Worm (Caenorhabditis elegans) whole organism, L1 larva: Measurements from ENCODE around the gene C06A8.6.

Experiments used
- C04F5.9 ChIP-seq: sonication (generic microtip); optimal IDR thresholded peaks from 2 replicates; lab custom pipeline; 2016; ENCODE audit warnings: missing genetic modification characterization, missing compliant biosample characterization
- C16A3.4 ChIP-seq: fragments of 150-350 bp; optimal IDR thresholded peaks from 2 replicates; lab custom pipeline; 2014; ENCODE audit warnings: missing biosample characterization, missing genetic modification characterization
- C34B4.2 ChIP-seq: sonication (generic microtip); optimal IDR thresholded peaks from 2 replicates; lab custom pipeline; 2017; ENCODE audit warnings: mild to moderate bottlenecking, missing genetic modification characterization, missing compliant biosample characterization
- F16B12.6 ChIP-seq: fragments of 150-350 bp; optimal IDR thresholded peaks from 2 replicates; lab custom pipeline; 2014; ENCODE audit warnings: missing biosample characterization, missing genetic modification characterization
- Y116A8C.19 ChIP-seq: sonication (generic microtip); optimal IDR thresholded peaks from 2 replicates; lab custom pipeline; 2016; ENCODE audit warnings: missing compliant biosample characterization, missing genetic modification characterization, borderline replicate concordance
- alr-1 ChIP-seq: fragments of 200-800 bp; sonication (Bioruptor generic); optimal IDR thresholded peaks from 2 replicates; lab custom pipeline; 2018; ENCODE audit warnings: borderline replicate concordance, mild to moderate bottlenecking, missing genetic modification characterization, missing compliant biosample characterization
- aly-2 ChIP-seq: fragments of 150-350 bp; optimal IDR thresholded peaks from 2 replicates; lab custom pipeline; 2014; ENCODE audit warnings: missing biosample characterization, missing genetic modification characterization
- blmp-1 ChIP-seq: fragments of 150-350 bp; optimal IDR thresholded peaks from 2 replicates; lab custom pipeline; 2014; ENCODE audit warnings: missing biosample characterization, missing genetic modification characterization
- ceh-63 ChIP-seq: fragments of 200-800 bp; sonication (Bioruptor generic); optimal IDR thresholded peaks from 2 replicates; lab custom pipeline; 2018; ENCODE audit warnings: mild to moderate bottlenecking, missing genetic modification characterization, missing compliant biosample characterization
- ceh-82 ChIP-seq, 3 experiments: fragments of 150-350 bp in 1 of 3; sonication (generic microtip) in 2 of 3; optimal IDR thresholded peaks; 2 replicates each; lab custom pipeline; 2014 to 2017; ENCODE audit warnings: missing biosample characterization in 3 of 3, missing genetic modification characterization in 3 of 3
- ces-1 ChIP-seq: fragments of 150-350 bp; optimal IDR thresholded peaks from 2 replicates; lab custom pipeline; 2014; ENCODE audit warnings: missing biosample characterization, missing genetic modification reagents, missing genetic modification characterization
- efl-1 ChIP-seq, 4 experiments: fragments of 150-350 bp; optimal IDR thresholded peaks in 3 of 4; peaks in 1 of 4; 1 replicate in 1 of 4; 2 replicates in 3 of 4; lab custom pipeline; 2014; ENCODE audit warnings: missing biosample characterization in 2 of 4, missing genetic modification characterization in 2 of 4, missing genetic modification reagents in 2 of 4
- efl-3 ChIP-seq: fragments of 200-800 bp; sonication (Bioruptor generic); optimal IDR thresholded peaks from 2 replicates; lab custom pipeline; 2018; ENCODE audit warnings: mild to moderate bottlenecking, missing genetic modification characterization, missing compliant biosample characterization
- egl-27 ChIP-seq, 2 experiments: fragments of 150-350 bp in 1 of 2; sonication (generic microtip); optimal IDR thresholded peaks; 3 replicates each; lab custom pipeline; 2017 to 2018; ENCODE audit warnings: missing biosample characterization in 2 of 2, missing genetic modification characterization in 2 of 2, missing genetic modification reagents in 2 of 2
- elt-2 ChIP-seq: sonication (generic microtip); optimal IDR thresholded peaks from 2 replicates; lab custom pipeline; 2016; ENCODE audit warnings: missing genetic modification characterization, mild to moderate bottlenecking, inconsistent platforms, missing compliant biosample characterization, missing genetic modification reagents
- elt-3 ChIP-seq, 6 experiments: fragments of 150-350 bp in 1 of 6; sonication (generic microtip); optimal IDR thresholded peaks; 2 replicates each; lab custom pipeline; 2017 to 2018; ENCODE audit warnings: missing biosample characterization in 6 of 6, missing genetic modification characterization in 6 of 6, inconsistent platforms in 1 of 6
- fkh-10 ChIP-seq: sonication (generic microtip); optimal IDR thresholded peaks from 2 replicates; lab custom pipeline; 2017; ENCODE audit warnings: missing biosample characterization, missing genetic modification reagents, missing genetic modification characterization
- hlh-4 ChIP-seq: sonication (generic microtip); optimal IDR thresholded peaks from 2 replicates; lab custom pipeline; 2016; ENCODE audit warnings: mild to moderate bottlenecking, missing genetic modification characterization, missing compliant biosample characterization
- hpl-2 ChIP-seq: fragments of 150-350 bp; optimal IDR thresholded peaks from 2 replicates; lab custom pipeline; 2014; ENCODE audit warnings: missing biosample characterization, missing genetic modification reagents, missing genetic modification characterization
- irx-1 ChIP-seq: sonication (generic microtip); optimal IDR thresholded peaks from 2 replicates; lab custom pipeline; 2016; ENCODE audit warnings: missing genetic modification characterization, missing compliant biosample characterization
- jun-1 ChIP-seq: fragments of 150-350 bp; optimal IDR thresholded peaks from 2 replicates; lab custom pipeline; 2014; ENCODE audit warnings: missing biosample characterization, missing genetic modification reagents, missing genetic modification characterization
- lin-13 ChIP-seq: fragments of 150-350 bp; optimal IDR thresholded peaks from 2 replicates; lab custom pipeline; 2014; ENCODE audit warnings: missing biosample characterization, missing genetic modification reagents, missing genetic modification characterization
- lin-15B ChIP-seq: fragments of 150-350 bp; sonication (generic microtip); optimal IDR thresholded peaks from 3 replicates; lab custom pipeline; 2014; ENCODE audit warnings: missing biosample characterization, missing genetic modification characterization
- lin-39 ChIP-seq: fragments of 150-350 bp; optimal IDR thresholded peaks from 2 replicates; lab custom pipeline; 2014; ENCODE audit warnings: missing biosample characterization, missing genetic modification reagents, missing genetic modification characterization
- lir-3 ChIP-seq: sonication (generic microtip); optimal IDR thresholded peaks from 2 replicates; lab custom pipeline; 2016; ENCODE audit warnings: mild to moderate bottlenecking, missing genetic modification characterization, moderate library complexity, missing compliant biosample characterization; ENCODE audit not compliant: poor library complexity
- mef-2 ChIP-seq: fragments of 150-350 bp; optimal IDR thresholded peaks from 2 replicates; lab custom pipeline; 2014; ENCODE audit warnings: missing biosample characterization, missing genetic modification characterization
- nhr-12 ChIP-seq: sonication (generic microtip); optimal IDR thresholded peaks from 2 replicates; lab custom pipeline; 2017; ENCODE audit warnings: missing biosample characterization, missing genetic modification characterization
- nhr-19 ChIP-seq: fragments of 200-800 bp; sonication (Bioruptor generic); conservative IDR thresholded peaks from 2 replicates; pipeline ENCODE4 v1.3.6; 2022; ENCODE audit warnings: missing genetic modification characterization, missing compliant biosample characterization
- nhr-20 ChIP-seq: sonication (generic microtip); optimal IDR thresholded peaks from 2 replicates; lab custom pipeline; 2016; ENCODE audit warnings: mild to moderate bottlenecking, missing genetic modification characterization, missing compliant biosample characterization
- nhr-28 ChIP-seq: fragments of 150-350 bp; optimal IDR thresholded peaks from 2 replicates; lab custom pipeline; 2014; ENCODE audit warnings: missing biosample characterization, missing genetic modification characterization
- nhr-47 ChIP-seq: sonication (generic microtip); optimal IDR thresholded peaks from 2 replicates; lab custom pipeline; 2016; ENCODE audit warnings: mild to moderate bottlenecking, missing genetic modification characterization, moderate library complexity, missing compliant biosample characterization
- nhr-76 ChIP-seq: sonication (generic microtip); optimal IDR thresholded peaks from 2 replicates; lab custom pipeline; 2017; ENCODE audit warnings: missing biosample characterization, missing genetic modification characterization
- nhr-77 ChIP-seq: fragments of 150-350 bp; optimal IDR thresholded peaks from 2 replicates; lab custom pipeline; 2014; ENCODE audit warnings: missing biosample characterization, missing genetic modification characterization
- nhr-84 ChIP-seq: sonication (generic microtip); optimal IDR thresholded peaks from 2 replicates; lab custom pipeline; 2017; ENCODE audit warnings: missing biosample characterization, missing genetic modification characterization
- nhr-90 ChIP-seq: sonication (generic microtip); optimal IDR thresholded peaks from 2 replicates; lab custom pipeline; 2016; ENCODE audit warnings: mild to moderate bottlenecking, missing genetic modification characterization, missing compliant biosample characterization; ENCODE audit not compliant: poor library complexity
- pag-3 ChIP-seq: sonication (generic microtip); optimal IDR thresholded peaks from 2 replicates; lab custom pipeline; 2017; ENCODE audit warnings: missing genetic modification characterization, mild to moderate bottlenecking, missing compliant biosample characterization, antibody characterized with exemption, borderline replicate concordance; ENCODE audit not compliant: insufficient read depth
- pax-3 ChIP-seq: fragments of 200-800 bp; sonication (Bioruptor generic); optimal IDR thresholded peaks from 2 replicates; lab custom pipeline; 2018; ENCODE audit warnings: mild to moderate bottlenecking, missing genetic modification characterization, moderate library complexity, missing compliant biosample characterization
- pqm-1 ChIP-seq: sonication (generic microtip); optimal IDR thresholded peaks from 3 replicates; lab custom pipeline; 2017; ENCODE audit warnings: missing biosample characterization, missing genetic modification characterization
- rnt-1 ChIP-seq: sonication (generic microtip); optimal IDR thresholded peaks from 2 replicates; lab custom pipeline; 2016; ENCODE audit warnings: mild to moderate bottlenecking, missing genetic modification characterization, moderate library complexity, missing compliant biosample characterization
- snpc-4 ChIP-seq: fragments of 150-350 bp; optimal IDR thresholded peaks from 2 replicates; lab custom pipeline; 2014; ENCODE audit warnings: missing biosample characterization, missing genetic modification characterization
- sptf-1 ChIP-seq: fragments of 150-350 bp; optimal IDR thresholded peaks from 2 replicates; lab custom pipeline; 2014; ENCODE audit warnings: missing biosample characterization, missing genetic modification characterization
- sup-37 ChIP-seq: fragments of 200-800 bp; sonication (Bioruptor generic); optimal IDR thresholded peaks from 2 replicates; lab custom pipeline; 2018; ENCODE audit warnings: mild to moderate bottlenecking, missing genetic modification characterization, missing compliant biosample characterization
- swsn-7 ChIP-seq: sonication (generic microtip); optimal IDR thresholded peaks from 2 replicates; lab custom pipeline; 2016; ENCODE audit warnings: missing genetic modification characterization, missing compliant biosample characterization
- unc-130 ChIP-seq: fragments of 150-350 bp; optimal IDR thresholded peaks from 2 replicates; lab custom pipeline; 2017; ENCODE audit warnings: missing biosample characterization, missing genetic modification characterization, inconsistent platforms
- unc-30 ChIP-seq: sonication (generic microtip); optimal IDR thresholded peaks from 2 replicates; lab custom pipeline; 2017; ENCODE audit warnings: missing biosample characterization, missing genetic modification characterization
- unc-86 ChIP-seq: sonication (generic microtip); optimal IDR thresholded peaks from 2 replicates; lab custom pipeline; 2016; ENCODE audit warnings: missing genetic modification characterization, missing compliant biosample characterization
- vab-15 ChIP-seq: sonication (generic microtip); optimal IDR thresholded peaks from 2 replicates; lab custom pipeline; 2017; ENCODE audit warnings: missing genotype, mild to moderate bottlenecking, missing genetic modification characterization, missing compliant biosample characterization
- zag-1 ChIP-seq: fragments of 150-350 bp; optimal IDR thresholded peaks from 2 replicates; lab custom pipeline; 2014; ENCODE audit warnings: missing biosample characterization, missing genetic modification characterization

C06A8.6 gene

ce11 chrII:7756810-7757209 lies 15.5 kb upstream of the C06A8.6 start (continued):
- no peak for TF ChIP-seq Y116A8C.19
- TF ChIP-seq elt-3 (tag; optimal IDR thresholded peaks at IDR 0.05; lab: Kevin White, UChicago), result peak in 3 of 6 experiments; percentile 12 to 67 (median 62)
- peak; percentile 2 for TF ChIP-seq hpl-2 (GFP tag; lab: Kevin White, UChicago)
- no peak for TF ChIP-seq nhr-12 (tag; lab: Kevin White, UChicago)
- TF ChIP-seq nhr-77 (tag; lab: Kevin White, UChicago), result no peak
- no peak for TF ChIP-seq lin-15B (tag; lab: Kevin White, UChicago)
- TF ChIP-seq hlh-4, result no peak
- TF ChIP-seq nhr-20, result peak; percentile 72
- TF ChIP-seq C04F5.9 (tag; lab: Kevin White, UChicago), result no peak
- TF ChIP-seq pqm-1 (tag; lab: Kevin White, UChicago), result no peak
- peak; percentile 56 for TF ChIP-seq aly-2
- TF ChIP-seq jun-1 (tag; lab: Kevin White, UChicago), result no peak
- TF ChIP-seq C34B4.2 (tag; lab: Kevin White, UChicago), result no peak
- peak; percentile 9 for TF ChIP-seq irx-1 (tag; lab: Kevin White, UChicago)
- TF ChIP-seq nhr-84 (tag; lab: Kevin White, UChicago), result no peak
- TF ChIP-seq lir-3 (tag; lab: Kevin White, UChicago), result peak; percentile 53
- TF ChIP-seq nhr-90 (tag; lab: Kevin White, UChicago), result peak; percentile 79
- no peak for TF ChIP-seq pag-3 (tag; lab: Kevin White, UChicago)
- TF ChIP-seq ces-1 (GFP tag; lab: Kevin White, UChicago), result no peak
- no peak for TF ChIP-seq unc-30
- TF ChIP-seq rnt-1, result peak; percentile 76
- TF ChIP-seq sup-37 (GFP tag; lab: Kevin White, UChicago), result no peak
- no peak for TF ChIP-seq mef-2
- peak in 1 of 3 experiments; percentile 27 for TF ChIP-seq ceh-82 (tag; optimal IDR thresholded peaks at IDR 0.05; lab: Kevin White, UChicago)
- TF ChIP-seq unc-86 (tag; lab: Kevin White, UChicago), result no peak
- TF ChIP-seq vab-15, result no peak
- no peak for TF ChIP-seq sptf-1 (tag; lab: Kevin White, UChicago)
- TF ChIP-seq fkh-10, result no peak
- no peak for TF ChIP-seq snpc-4 (tag; lab: Kevin White, UChicago)
- TF ChIP-seq lin-13, result peak; percentile 11
- TF ChIP-seq ceh-63 (GFP tag; lab: Kevin White, UChicago), result no peak
- no peak for TF ChIP-seq F16B12.6
- TF ChIP-seq nhr-28 (tag; lab: Kevin White, UChicago), result no peak
- TF ChIP-seq egl-27 (tag; optimal IDR thresholded peaks at IDR 0.05; lab: Kevin White, UChicago), result no peak
- no peak for TF ChIP-seq alr-1 (tag; lab: Kevin White, UChicago)
- TF ChIP-seq swsn-7 (tag; lab: Kevin White, UChicago), result peak; percentile 37
- peak; percentile 66 for TF ChIP-seq nhr-47 (tag; lab: Kevin White, UChicago)
- peak; percentile 73 for TF ChIP-seq C16A3.4 (tag; lab: Kevin White, UChicago)
- TF ChIP-seq unc-130, result peak; percentile 63
- no peak for TF ChIP-seq lin-39 (tag; lab: Kevin White, UChicago)
- no peak for TF ChIP-seq zag-1 (tag; lab: Kevin White, UChicago)
- TF ChIP-seq blmp-1 (tag; lab: Kevin White, UChicago), result peak; percentile 28
- peak; percentile 32 to 53 for TF ChIP-seq efl-1 (optimal IDR thresholded peaks at IDR 0.05; lab: Kevin White, UChicago)
- peak in 1 of 2 experiments; percentile 0 for TF ChIP-seq efl-1 (GFP tag; optimal IDR thresholded peaks at IDR 0.05 in 1 of 2; lab: Kevin White, UChicago)
- TF ChIP-seq pax-3 (tag; lab: Kevin White, UChicago), result no peak
- peak; percentile 46 for TF ChIP-seq elt-2 (tag; lab: Kevin White, UChicago)
- peak; percentile 97 for TF ChIP-seq nhr-19
- TF ChIP-seq nhr-76 (tag; lab: Kevin White, UChicago), result no peak
- TF ChIP-seq efl-3 (GFP tag; lab: Kevin White, UChicago), result no peak
- TF ChIP-seq, all 84 proteins: peak for 33
